Fruit fly (Drosophila melanogaster) whole organism, embryonic: Measurements from ENCODE around the gene CG32944.
A peak's percentile ranks its signal among the peaks of the same experiment; 100 is the strongest.

Experiments used
- Atf6 ChIP-seq: fragments of 200-800 bp; sonication (Bioruptor generic); IDR thresholded peaks from 2 replicates; pipeline ENCODE4 v1.3.6; 2022; ENCODE audit warnings: missing biosample characterization, missing genetic modification characterization
- B-H1 ChIP-seq: fragments of 200-800 bp; sonication (Bioruptor generic); IDR thresholded peaks from 3 replicates; pipeline ENCODE4 v1.3.6; 2022; ENCODE audit warnings: missing biosample characterization, missing genetic modification characterization
- CG10979 ChIP-seq: fragments of 200-800 bp; sonication (Bioruptor generic); optimal IDR thresholded peaks from 2 replicates; lab custom pipeline; 2018; ENCODE audit warnings: missing biosample characterization, mild to moderate bottlenecking, missing genetic modification characterization, moderate library complexity
- CG11504 ChIP-seq: fragments of 200-800 bp; sonication (Bioruptor generic); optimal IDR thresholded peaks from 3 replicates; lab custom pipeline; 2019; ENCODE audit warnings: missing biosample characterization, mild to moderate bottlenecking, missing genetic modification characterization, moderate library complexity
- CG12391 ChIP-seq: fragments of 200-800 bp; sonication (Bioruptor generic); optimal IDR thresholded peaks from 3 replicates; lab custom pipeline; 2018; ENCODE audit warnings: missing biosample characterization, mild to moderate bottlenecking, missing genetic modification characterization, moderate library complexity
- CG15011 ChIP-seq: fragments of 200-800 bp; sonication (Bioruptor generic); optimal IDR thresholded peaks from 3 replicates; lab custom pipeline; 2018; ENCODE audit warnings: missing biosample characterization, mild to moderate bottlenecking, missing genetic modification characterization
- CG15514 ChIP-seq: fragments of 200-800 bp; sonication (Bioruptor generic); optimal IDR thresholded peaks from 3 replicates; lab custom pipeline; 2017; ENCODE audit warnings: missing biosample characterization, missing genetic modification characterization, mild to moderate bottlenecking, moderate library complexity, missing genetic modification reagents
- CG1603 ChIP-seq: fragments of 200-800 bp; sonication (Bioruptor generic); optimal IDR thresholded peaks from 2 replicates; lab custom pipeline; 2019; ENCODE audit warnings: missing biosample characterization, mild to moderate bottlenecking, missing genetic modification characterization, moderate library complexity
- CG17568 ChIP-seq: fragments of 200-800 bp; sonication (Bioruptor generic); optimal IDR thresholded peaks from 2 replicates; lab custom pipeline; 2018; ENCODE audit warnings: missing biosample characterization, mild to moderate bottlenecking, missing genetic modification characterization, moderate library complexity
- CG2875 ChIP-seq: fragments of 200-800 bp; sonication (Bioruptor generic); optimal IDR thresholded peaks from 2 replicates; lab custom pipeline; 2017; ENCODE audit warnings: missing biosample characterization, mild to moderate bottlenecking, missing genetic modification characterization, missing genetic modification reagents
- CG2889 ChIP-seq: fragments of 200-800 bp; sonication (Bioruptor generic); IDR thresholded peaks from 3 replicates; pipeline ENCODE4 v1.3.6; 2022; ENCODE audit warnings: missing biosample characterization, missing genetic modification characterization
- CG30403 ChIP-seq: fragments of 200-800 bp; sonication (Bioruptor generic); optimal IDR thresholded peaks from 3 replicates; lab custom pipeline; 2016; ENCODE audit warnings: missing biosample characterization, missing genetic modification characterization
- CG30431 ChIP-seq: fragments of 200-800 bp; sonication (Bioruptor generic); optimal IDR thresholded peaks from 2 replicates; lab custom pipeline; 2017; ENCODE audit warnings: missing biosample characterization, missing genetic modification characterization
- CG33213 ChIP-seq: fragments of 200-800 bp; sonication (Bioruptor generic); optimal IDR thresholded peaks from 3 replicates; lab custom pipeline; 2016; ENCODE audit warnings: missing biosample characterization, missing genetic modification characterization
- CG34224 ChIP-seq: fragments of 200-800 bp; sonication (Bioruptor generic); IDR thresholded peaks from 3 replicates; pipeline ENCODE4 v1.3.6; 2022; ENCODE audit warnings: missing biosample characterization, missing genetic modification characterization; ENCODE audit not compliant: partially characterized antibody
- CG4820 ChIP-seq: fragments of 200-800 bp; sonication (Bioruptor generic); optimal IDR thresholded peaks from 3 replicates; lab custom pipeline; 2016; ENCODE audit warnings: missing biosample characterization, missing genetic modification characterization
- CG6272 ChIP-seq: fragments of 200-800 bp; sonication (Bioruptor generic); IDR thresholded peaks from 2 replicates; pipeline ENCODE4 v1.3.6; 2022; ENCODE audit warnings: missing biosample characterization, missing genetic modification characterization
- CG6854 ChIP-seq: fragments of 200-800 bp; sonication (Bioruptor generic); optimal IDR thresholded peaks from 3 replicates; lab custom pipeline; 2017; ENCODE audit warnings: missing biosample characterization, mild to moderate bottlenecking, missing genetic modification characterization
- CG8089 ChIP-seq: fragments of 200-800 bp; sonication (Bioruptor generic); optimal IDR thresholded peaks from 3 replicates; lab custom pipeline; 2016; ENCODE audit warnings: missing biosample characterization, missing genetic modification characterization
- CG9609 ChIP-seq: fragments of 200-800 bp; sonication (Bioruptor generic); optimal IDR thresholded peaks from 3 replicates; lab custom pipeline; 2016; ENCODE audit warnings: missing biosample characterization, missing genetic modification characterization
- CG9932 ChIP-seq: fragments of 200-800 bp; sonication (Bioruptor generic); IDR thresholded peaks from 2 replicates; pipeline ENCODE4 v1.3.6; 2022; ENCODE audit warnings: missing biosample characterization, missing genetic modification characterization
- Chrac-16 ChIP-seq: fragments of 200-800 bp; sonication (Bioruptor generic); optimal IDR thresholded peaks from 3 replicates; lab custom pipeline; 2016; ENCODE audit warnings: missing biosample characterization, missing genetic modification characterization
- Drgx ChIP-seq: fragments of 200-800 bp; sonication (Bioruptor generic); IDR thresholded peaks from 2 replicates; pipeline ENCODE4 v1.3.6; 2022; ENCODE audit warnings: missing biosample characterization, missing genetic modification characterization
- E2f1 ChIP-seq: fragments of 200-800 bp; sonication (Bioruptor generic); IDR thresholded peaks from 2 replicates; pipeline ENCODE4 v1.3.6; 2022; ENCODE audit warnings: missing biosample characterization, missing genetic modification characterization
- Ets97D ChIP-seq: fragments of 200-800 bp; sonication (Bioruptor generic); optimal IDR thresholded peaks from 3 replicates; lab custom pipeline; 2016; ENCODE audit warnings: missing biosample characterization, missing genetic modification characterization
- GATAe ChIP-seq: fragments of 200-800 bp; sonication (Bioruptor generic); conservative IDR thresholded peaks from 2 replicates; pipeline ENCODE4 v1.3.6; 2022; ENCODE audit warnings: missing biosample characterization, missing genetic modification characterization
- H15 ChIP-seq: fragments of 200-800 bp; sonication (Bioruptor generic); IDR thresholded peaks from 3 replicates; pipeline ENCODE4 v1.3.6; 2022; ENCODE audit warnings: missing biosample characterization, missing genetic modification characterization
- Hand ChIP-seq: fragments of 200-800 bp; sonication (Bioruptor generic); optimal IDR thresholded peaks from 2 replicates; lab custom pipeline; 2017; ENCODE audit warnings: mild to moderate bottlenecking, missing biosample characterization, missing genetic modification reagents, missing genetic modification characterization
- Hr78 ChIP-seq, 2 experiments: fragments of 200-800 bp in 1 of 2; fragments of >200 bp in 1 of 2; sonication (Bioruptor generic) in 1 of 2; optimal IDR thresholded peaks; 2 replicates each; lab custom pipeline; 2017 to 2019; ENCODE audit warnings: missing biosample characterization in 2 of 2, missing genetic modification characterization in 2 of 2, mild to moderate bottlenecking in 1 of 2, moderate library complexity in 1 of 2
- Mrtf ChIP-seq: fragments of 200-800 bp; sonication (Bioruptor generic); IDR thresholded peaks from 3 replicates; pipeline ENCODE4 v1.3.6; 2022; ENCODE audit warnings: missing biosample characterization, missing genetic modification characterization
- Myb ChIP-seq: fragments of 200-800 bp; sonication (Bioruptor generic); optimal IDR thresholded peaks from 2 replicates; lab custom pipeline; 2016; ENCODE audit warnings: missing biosample characterization, missing genetic modification characterization
- Sin3A ChIP-seq: fragments of >200 bp; optimal IDR thresholded peaks from 2 replicates; lab custom pipeline; 2018
- Sry-δ ChIP-seq: fragments of 200-800 bp; sonication (Bioruptor generic); optimal IDR thresholded peaks from 2 replicates; lab custom pipeline; 2016; ENCODE audit warnings: missing biosample characterization, missing genetic modification characterization
- TFAM ChIP-seq: fragments of 200-800 bp; sonication (Bioruptor generic); optimal IDR thresholded peaks from 2 replicates; lab custom pipeline; 2017; ENCODE audit warnings: missing biosample characterization, missing genetic modification characterization, inconsistent platforms
- bab2 ChIP-seq: fragments of 200-800 bp; sonication (Bioruptor generic); optimal IDR thresholded peaks from 2 replicates; lab custom pipeline; 2016; ENCODE audit warnings: missing biosample characterization, missing genetic modification characterization
- bcd ChIP-seq: fragments of 200-800 bp; sonication (Bioruptor generic); optimal IDR thresholded peaks from 2 replicates; lab custom pipeline; 2017; ENCODE audit warnings: missing biosample characterization, mild to moderate bottlenecking, missing genetic modification characterization
- br ChIP-seq: fragments of >200 bp; optimal IDR thresholded peaks from 2 replicates; lab custom pipeline; 2017
- chn ChIP-seq: fragments of 200-800 bp; sonication (Bioruptor generic); optimal IDR thresholded peaks from 2 replicates; lab custom pipeline; 2016; ENCODE audit warnings: missing biosample characterization, missing genetic modification characterization
- crp ChIP-seq, 2 experiments: fragments of 200-800 bp; sonication (Bioruptor generic); optimal IDR thresholded peaks; 2 replicates in 1 of 2; 3 replicates in 1 of 2; lab custom pipeline; 2017; ENCODE audit warnings: missing biosample characterization in 2 of 2, missing genetic modification characterization in 2 of 2, mild to moderate bottlenecking in 1 of 2, moderate library complexity in 1 of 2
- dmrt99B ChIP-seq: fragments of 200-800 bp; sonication (Bioruptor generic); optimal IDR thresholded peaks from 2 replicates; lab custom pipeline; 2018; ENCODE audit warnings: missing biosample characterization, mild to moderate bottlenecking, missing genetic modification characterization, moderate library complexity
- fd64A ChIP-seq: fragments of 200-800 bp; sonication (Bioruptor generic); optimal IDR thresholded peaks from 3 replicates; lab custom pipeline; 2018; ENCODE audit warnings: missing biosample characterization, mild to moderate bottlenecking, missing genetic modification characterization
- lbe ChIP-seq: fragments of 200-800 bp; sonication (Bioruptor generic); optimal IDR thresholded peaks from 2 replicates; lab custom pipeline; 2016; ENCODE audit warnings: missing biosample characterization, mild to moderate bottlenecking, missing genetic modification characterization
- nmo ChIP-seq: fragments of 200-800 bp; sonication (Bioruptor generic); optimal IDR thresholded peaks from 2 replicates; lab custom pipeline; 2018; ENCODE audit warnings: missing biosample characterization, mild to moderate bottlenecking, missing genetic modification characterization, moderate library complexity
- p53 ChIP-seq: fragments of 200-800 bp; sonication (Bioruptor generic); optimal IDR thresholded peaks from 2 replicates; lab custom pipeline; 2016; ENCODE audit warnings: missing biosample characterization, missing genetic modification characterization
- schlank ChIP-seq: fragments of 200-800 bp; sonication (Bioruptor generic); optimal IDR thresholded peaks from 2 replicates; lab custom pipeline; 2018; ENCODE audit warnings: missing biosample characterization, mild to moderate bottlenecking, missing genetic modification characterization
- sr ChIP-seq: fragments of 200-800 bp; sonication (Bioruptor generic); IDR thresholded peaks from 3 replicates; pipeline ENCODE4 v1.3.6; 2022; ENCODE audit warnings: missing biosample characterization, missing genetic modification characterization
- ssp ChIP-seq: fragments of 200-800 bp; sonication (Bioruptor generic); IDR thresholded peaks from 2 replicates; pipeline ENCODE4 v1.3.6; 2022; ENCODE audit warnings: missing biosample characterization, missing genetic modification characterization
- tin ChIP-seq: fragments of 200-800 bp; sonication (Bioruptor generic); optimal IDR thresholded peaks from 3 replicates; lab custom pipeline; 2016; ENCODE audit warnings: missing biosample characterization, missing genetic modification characterization
- trem ChIP-seq: fragments of 200-800 bp; optimal IDR thresholded peaks from 3 replicates; lab custom pipeline; 2019; ENCODE audit warnings: missing biosample characterization, mild to moderate bottlenecking, missing genetic modification characterization, moderate library complexity
- twi ChIP-seq: fragments of 200-800 bp; optimal IDR thresholded peaks from 2 replicates; lab custom pipeline; 2019; ENCODE audit warnings: missing biosample characterization, mild to moderate bottlenecking, missing genetic modification characterization, moderate library complexity

CG32944 gene

DNA sequence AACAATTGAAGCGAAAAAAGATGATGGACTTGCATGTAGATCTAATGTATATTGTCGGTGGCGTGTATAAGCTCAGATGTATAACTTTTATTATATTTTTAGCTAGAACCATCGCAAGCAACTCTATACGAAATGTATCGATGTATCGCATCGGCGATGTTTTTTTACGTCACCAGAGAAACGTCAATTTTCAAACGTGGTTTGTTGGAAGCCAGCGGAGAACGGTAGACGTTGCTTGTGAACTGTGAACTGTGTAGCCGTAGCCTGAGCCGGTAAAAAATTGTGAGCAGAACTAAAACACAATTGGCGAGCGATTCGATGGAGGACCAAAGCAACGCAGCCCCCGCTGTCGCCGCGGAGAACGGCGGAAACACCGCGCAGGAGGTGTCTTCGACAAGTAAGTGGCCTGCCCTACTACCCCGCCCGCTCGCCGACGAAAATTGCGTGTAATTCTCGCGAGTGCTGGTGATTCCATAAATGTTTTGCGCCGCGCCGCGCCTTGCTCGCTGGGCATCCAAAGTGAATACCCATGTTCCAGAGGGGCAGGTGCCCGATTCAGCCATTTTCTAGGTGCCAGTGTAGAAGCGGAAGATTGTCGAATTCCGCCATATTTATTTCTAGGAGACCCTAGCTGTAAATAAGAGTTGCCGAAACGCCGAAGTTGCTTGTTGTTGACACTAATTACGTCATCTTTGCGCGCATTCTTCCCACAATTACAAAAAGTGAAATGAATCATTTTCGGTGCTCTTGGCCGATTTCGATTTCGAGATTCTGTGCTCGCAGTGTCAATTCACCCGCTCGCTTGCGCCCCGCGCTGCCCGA is 16.3 kb downstream of the CG32944 start, which contains the start of gene lost (continued):
- TF ChIP-seq Sry-δ (GFP tag; lab: Kevin White, UChicago), result peak; percentile 85
- no peak for TF ChIP-seq Hand (GFP tag; lab: Kevin White, UChicago)
- TF ChIP-seq crp (GFP tag; optimal IDR thresholded peaks at IDR 0.05; lab: Kevin White, UChicago), result no peak
- peak in 1 of 2 experiments; percentile 51 for TF ChIP-seq Hr78 (GFP tag; optimal IDR thresholded peaks at IDR 0.05; lab: Kevin White, UChicago)
- TF ChIP-seq Chrac-16 (GFP tag; lab: Kevin White, UChicago), result no peak
- no peak for TF ChIP-seq CG4820
- no peak for TF ChIP-seq p53 (GFP tag; lab: Kevin White, UChicago)
- 0 out of 3 replicates have a peak, but pooled peaks have one; percentile 8 for TF ChIP-seq sr (GFP tag; lab: Robert Waterston, UW)
- no peak for TF ChIP-seq Atf6 (GFP tag; lab: Robert Waterston, UW)
- peak; percentile 61 for TF ChIP-seq lbe (GFP tag; lab: Kevin White, UChicago)
- TF ChIP-seq br, result no peak
- peak; percentile 27 for TF ChIP-seq CG10979 (tag; lab: Kevin White, UChicago)
- no peak for TF ChIP-seq CG8089 (GFP tag; lab: Kevin White, UChicago)
- TF ChIP-seq CG6272 (GFP tag; lab: Robert Waterston, UW), result peak; percentile 41; the same call in 1 of the 2 replicates
- TF ChIP-seq Drgx (GFP tag; lab: Robert Waterston, UW), result no peak
- TF ChIP-seq trem (tag; lab: Kevin White, UChicago), result peak; percentile 66
- no peak for TF ChIP-seq CG2889 (GFP tag; lab: Robert Waterston, UW)
- no peak for TF ChIP-seq CG30403 (GFP tag; lab: Kevin White, UChicago)
- TF ChIP-seq CG1603 (tag; lab: Kevin White, UChicago), result peak; percentile 81
- no peak for TF ChIP-seq CG17568 (GFP tag; lab: Kevin White, UChicago)
- peak; percentile 39 for TF ChIP-seq CG33213 (GFP tag; lab: Kevin White, UChicago)
- TF ChIP-seq CG11504 (tag; lab: Kevin White, UChicago), result no peak
- TF ChIP-seq E2f1 (GFP tag; lab: Robert Waterston, UW), result no peak
- no peak for TF ChIP-seq Mrtf (GFP tag; lab: Robert Waterston, UW)
- TF ChIP-seq CG34224 (GFP tag; lab: Robert Waterston, UW), result peak; percentile 98
- TF ChIP-seq fd64A (GFP tag; lab: Kevin White, UChicago), result peak; percentile 9
- TF ChIP-seq GATAe (GFP tag; lab: Robert Waterston, UW), result no peak
- no peak for TF ChIP-seq twi (tag; lab: Kevin White, UChicago)
- no peak for TF ChIP-seq CG15011 (GFP tag; lab: Kevin White, UChicago)
- no peak for TF ChIP-seq CG6854 (GFP tag; lab: Kevin White, UChicago)
- TF ChIP-seq B-H1 (GFP tag; lab: Robert Waterston, UW), result no peak; the same call in 2 of the 3 replicates
- TF ChIP-seq Sin3A (lab: Kevin White, UChicago), result no peak
- peak; percentile 47 for TF ChIP-seq Myb
- TF ChIP-seq CG30431, result no peak
- no peak for TF ChIP-seq schlank (tag; lab: Kevin White, UChicago)
- peak; percentile 75 for TF ChIP-seq CG15514 (GFP tag; lab: Kevin White, UChicago)
- TF ChIP-seq ssp, result peak; percentile 89
- TF ChIP-seq H15 (GFP tag; lab: Robert Waterston, UW), result no peak
- no peak for TF ChIP-seq tin (GFP tag; lab: Kevin White, UChicago)
- no peak for TF ChIP-seq CG2875 (GFP tag; lab: Kevin White, UChicago)
- peak; percentile 41 for TF ChIP-seq bcd (GFP tag; lab: Kevin White, UChicago)
- peak; percentile 94 for TF ChIP-seq Ets97D (GFP tag; lab: Kevin White, UChicago)
- peak; percentile 0 for TF ChIP-seq bab2
- no peak for TF ChIP-seq TFAM (GFP tag; lab: Kevin White, UChicago)
- TF ChIP-seq CG9609, result no peak
- TF ChIP-seq nmo (GFP tag; lab: Kevin White, UChicago), result peak; percentile 51
- TF ChIP-seq CG12391 (tag; lab: Kevin White, UChicago), result peak; percentile 58
- no peak for TF ChIP-seq dmrt99B
- TF ChIP-seq chn (GFP tag; lab: Kevin White, UChicago), result no peak
- peak; percentile 81 for TF ChIP-seq CG9932 (GFP tag; lab: Robert Waterston, UW)
